Worm (Caenorhabditis elegans): ENCODE measurements around the gene Y67A10A.7.

DNA sequence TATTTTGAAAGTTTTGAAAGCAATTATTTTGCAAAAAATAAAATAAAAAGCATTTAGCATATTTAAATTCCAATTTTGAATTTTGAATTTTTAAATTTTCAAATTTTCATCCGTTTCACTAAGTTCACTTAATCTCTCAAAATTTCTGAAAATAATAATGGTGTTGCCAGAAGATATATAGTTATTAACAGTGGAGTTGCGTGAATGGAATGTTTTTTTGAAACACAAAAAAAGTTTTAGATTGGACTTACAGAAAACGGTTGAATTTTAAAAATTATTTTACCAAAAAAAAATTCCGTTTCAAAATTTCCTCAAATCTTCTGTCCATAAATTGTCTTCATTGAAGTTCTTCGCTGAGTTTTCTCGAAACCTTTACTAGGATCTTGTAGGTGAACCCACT, 17.4 kb downstream of the Y67A10A.7 start:
- no peak for TF ChIP-seq him-1 (tag; optimal IDR thresholded peaks at IDR 0.05)
- TF ChIP-seq dao-5 (tag; optimal IDR thresholded peaks at IDR 0.05) = no peak
